Worm (Caenorhabditis elegans) whole organism, L1 larva: ENCODE measurements around the gene str-140.

Source experiments
- ama-1 ChIP-seq: fragments of 150-350 bp; optimal IDR thresholded peaks from 2 replicates; lab custom pipeline; 2014
- elt-2 ChIP-seq: sonication (generic microtip); optimal IDR thresholded peaks from 2 replicates; lab custom pipeline; 2016; ENCODE audit warnings: missing genetic modification characterization, mild to moderate bottlenecking, inconsistent platforms, missing compliant biosample characterization, missing genetic modification reagents
- irx-1 ChIP-seq: sonication (generic microtip); optimal IDR thresholded peaks from 2 replicates; lab custom pipeline; 2016; ENCODE audit warnings: missing genetic modification characterization, missing compliant biosample characterization
- nhr-28 ChIP-seq: fragments of 150-350 bp; optimal IDR thresholded peaks from 2 replicates; lab custom pipeline; 2014; ENCODE audit warnings: missing biosample characterization, missing genetic modification characterization
- nhr-90 ChIP-seq: sonication (generic microtip); optimal IDR thresholded peaks from 2 replicates; lab custom pipeline; 2016; ENCODE audit warnings: mild to moderate bottlenecking, missing genetic modification characterization, missing compliant biosample characterization; ENCODE audit not compliant: poor library complexity
- unc-30 ChIP-seq: sonication (generic microtip); optimal IDR thresholded peaks from 2 replicates; lab custom pipeline; 2017; ENCODE audit warnings: missing biosample characterization, missing genetic modification characterization
- unc-98 ChIP-seq: fragments of 200-800 bp; sonication (Bioruptor generic); IDR thresholded peaks from 2 replicates; pipeline ENCODE4 v1.3.6; 2022; ENCODE audit warnings: missing genetic modification characterization, missing compliant biosample characterization
- ztf-11 ChIP-seq, 2 experiments: sonication (generic microtip); optimal IDR thresholded peaks; 2 replicates each; lab custom pipeline; 2016 to 2017; ENCODE audit warnings: missing genetic modification characterization in 2 of 2, missing biosample characterization in 1 of 2, missing compliant biosample characterization in 1 of 2

DNA sequence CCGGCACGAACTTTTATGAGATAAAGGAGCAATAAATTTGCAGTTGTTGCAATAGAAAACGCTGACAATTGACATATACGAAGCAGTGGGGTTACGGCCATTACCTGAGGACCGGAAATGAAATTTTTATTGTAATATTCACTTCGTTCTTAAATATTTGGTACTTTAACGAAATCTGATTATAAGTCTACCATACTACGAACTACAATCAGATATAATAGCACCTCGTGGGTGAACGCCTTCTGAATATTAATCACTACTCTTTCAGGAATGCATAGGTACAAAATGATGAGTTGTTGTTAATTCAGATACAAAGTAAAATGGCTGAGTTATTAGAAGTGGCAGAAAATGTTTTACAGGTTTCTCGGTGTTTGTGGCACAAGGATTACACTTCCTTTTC, 24.7 kb upstream of the str-140 start, which contains the start of gene str-129:
- TF ChIP-seq unc-98 (GFP tag; lab: Robert Waterston, UW) = no peak
- TF ChIP-seq irx-1 = no peak
- TF ChIP-seq nhr-90 (tag; lab: Kevin White, UChicago) = no peak
- no peak for TF ChIP-seq elt-2 (tag; lab: Kevin White, UChicago)
- TF ChIP-seq ztf-11 (tag; optimal IDR thresholded peaks at IDR 0.05; lab: Kevin White, UChicago) = no peak
- no peak for TF ChIP-seq nhr-28 (tag; lab: Kevin White, UChicago)
- TF ChIP-seq unc-30 (tag; lab: Kevin White, UChicago) = no peak
- no peak for TF ChIP-seq ama-1 (lab: Kevin White, UChicago)
